Worm (Caenorhabditis elegans): ENCODE data around the gene clec-205.

DNA sequence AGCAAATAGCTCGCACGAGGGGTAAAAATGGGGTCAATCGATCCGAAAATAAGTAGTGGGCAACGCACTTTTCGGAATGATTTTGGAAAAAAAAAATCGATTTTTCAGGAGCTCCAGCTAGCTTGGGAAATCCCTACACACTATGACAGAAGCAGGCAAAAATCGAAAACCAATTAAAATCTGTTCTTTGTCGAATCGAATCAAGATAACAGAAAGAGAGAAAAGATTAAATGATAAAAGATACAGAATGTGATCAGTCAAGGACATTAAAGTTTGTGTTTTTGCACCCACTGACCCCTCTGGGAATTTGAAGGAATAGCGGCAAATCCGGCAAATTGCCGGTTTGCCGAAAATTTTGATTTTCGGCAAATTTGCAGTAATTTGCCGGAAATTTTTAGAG is 6.7 kb downstream of the clec-205 start:
- TF ChIP-seq dao-5 (tag; optimal IDR thresholded peaks at IDR 0.05) = no peak
- no peak for TF ChIP-seq him-1 (tag; optimal IDR thresholded peaks at IDR 0.05)
- TF ChIP-seq W03F9.2 (tag; optimal IDR thresholded peaks at IDR 0.05) = no peak

Measured in whole organism, L4/young adult.